Worm (Caenorhabditis elegans) whole organism, mixed stage, embryonic: ENCODE results near the gene ugt-35.

Source experiments
- elt-3 ChIP-seq: fragments of 150-350 bp; optimal IDR thresholded peaks from 2 replicates; lab custom pipeline; 2014; ENCODE audit warnings: missing biosample characterization, missing genetic modification characterization
- snpc-4 ChIP-seq: fragments of 150-350 bp; optimal IDR thresholded peaks from 2 replicates; lab custom pipeline; 2014; ENCODE audit warnings: missing biosample characterization, missing genetic modification characterization
- unc-62 ChIP-seq: fragments of 150-350 bp; optimal IDR thresholded peaks from 2 replicates; lab custom pipeline; 2014; ENCODE audit warnings: missing biosample characterization, missing genetic modification reagents, missing genetic modification characterization

DNA sequence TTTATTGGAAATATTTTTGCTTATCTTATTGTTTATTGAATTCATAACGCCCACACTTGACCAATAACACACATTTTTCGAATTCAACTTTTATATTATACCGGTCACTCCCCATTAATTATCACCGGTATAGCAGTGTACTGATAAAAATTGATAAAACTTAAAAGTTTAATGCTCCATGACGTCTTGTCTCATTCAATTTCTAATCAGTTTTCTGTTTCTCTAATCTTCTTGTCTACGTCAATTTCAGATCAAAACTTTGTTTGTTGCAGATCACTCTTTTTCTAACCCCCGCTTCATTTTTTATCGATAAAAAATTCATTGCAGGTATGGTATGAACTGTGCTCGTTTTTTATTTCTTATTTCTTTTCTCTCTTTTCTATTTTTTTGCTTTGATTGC, 39.7 kb upstream of the ugt-35 start:
- no peak for TF ChIP-seq snpc-4
- TF ChIP-seq elt-3, result no peak
- no peak for TF ChIP-seq unc-62
